Fruit fly (Drosophila melanogaster): ENCODE data around the gene CG9663.
A peak's percentile ranks its signal among the peaks of the same experiment; 100 is the strongest.

dm6 chr2L:3307189-3307588 lies 4.3 kb upstream of the CG9663 start:
- TF ChIP-seq Hr78 (GFP tag; optimal IDR thresholded peaks at IDR 0.05) (no peak), Rel (GFP tag; optimal IDR thresholded peaks at IDR 0.05) (no peak), Rel (tag; optimal IDR thresholded peaks at IDR 0.05) (peak; percentile 63), sage (GFP tag; optimal IDR thresholded peaks at IDR 0.05) (no peak), lola (GFP tag; optimal IDR thresholded peaks at IDR 0.05) (no peak), usp (GFP tag; optimal IDR thresholded peaks at IDR 0.05) (no peak), CrebA (GFP tag; optimal IDR thresholded peaks at IDR 0.05; ENCODE audit: borderline replicate concordance) (peak; percentile 26), dsf (GFP tag; optimal IDR thresholded peaks at IDR 0.05; ENCODE audit: borderline replicate concordance) (no peak), Abd-B (GFP tag; optimal IDR thresholded peaks at IDR 0.05) (no peak), psq (GFP tag; optimal IDR thresholded peaks at IDR 0.05) (no peak), dl (GFP tag; optimal IDR thresholded peaks at IDR 0.05; ENCODE audit: insufficient read depth in 1 of 2, partially characterized antibody in 2 of 2) (no peak), Mio (GFP tag; optimal IDR thresholded peaks at IDR 0.05) (no peak), Jra (GFP tag; optimal IDR thresholded peaks at IDR 0.05) (no peak), h (GFP tag; optimal IDR thresholded peaks at IDR 0.05) (peak; percentile 18)
